Worm (Caenorhabditis elegans): ENCODE measurements around the gene snpc-3.4.
A peak's percentile ranks its signal among the peaks of the same experiment; 100 is the strongest.

snpc-3.4 gene

DNA sequence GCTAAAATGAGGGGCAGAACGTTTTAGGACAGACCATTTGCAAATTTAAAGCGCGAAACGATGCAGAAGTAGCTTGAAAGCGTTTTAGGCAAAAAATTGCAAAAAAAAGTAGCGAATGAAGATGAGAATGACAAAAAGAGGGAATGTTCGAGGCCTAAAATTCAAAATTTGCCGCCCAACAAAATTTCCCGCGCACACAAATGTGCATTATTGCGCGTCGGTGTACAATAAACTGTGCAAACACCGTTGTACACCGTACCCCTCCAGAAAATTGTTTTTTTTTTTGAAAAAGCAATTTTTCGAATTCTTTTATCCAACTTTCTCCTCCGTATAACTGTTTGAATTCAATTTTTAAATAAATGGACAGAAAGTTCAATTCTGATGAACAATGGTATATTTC lies at the start of gene snpc-3.4:
TSS of gene snpc-3.4 (plus strand) at position 237 of the 400 bp plus-strand sequence.
- peak; percentile 25 for TF ChIP-seq ceh-18 (tag; optimal IDR thresholded peaks at IDR 0.05)
- TF ChIP-seq ceh-9 (tag; optimal IDR thresholded peaks at IDR 0.05) = no peak
- peak; percentile 23 for TF ChIP-seq rnt-1 (tag; optimal IDR thresholded peaks at IDR 0.05)
- TF ChIP-seq ztf-16 (tag; optimal IDR thresholded peaks at IDR 0.05) = peak; percentile 31
- peak; percentile 73 for TF ChIP-seq nfya-1 (tag; optimal IDR thresholded peaks at IDR 0.05)
- no peak for TF ChIP-seq pha-2 (tag; optimal IDR thresholded peaks at IDR 0.05)
- TF ChIP-seq dve-1 (tag; optimal IDR thresholded peaks at IDR 0.05) = peak; percentile 8
- TF ChIP-seq pat-9 (tag; optimal IDR thresholded peaks at IDR 0.05) = no peak
- TF ChIP-seq ceh-31 (tag; optimal IDR thresholded peaks at IDR 0.05) = peak; percentile 35
- peak; percentile 45 for TF ChIP-seq unc-42 (tag; optimal IDR thresholded peaks at IDR 0.05)
- no peak for TF ChIP-seq tbx-2 (tag; optimal IDR thresholded peaks at IDR 0.05)
- no peak for TF ChIP-seq ceh-30 (tag; optimal IDR thresholded peaks at IDR 0.05)

DNA sequence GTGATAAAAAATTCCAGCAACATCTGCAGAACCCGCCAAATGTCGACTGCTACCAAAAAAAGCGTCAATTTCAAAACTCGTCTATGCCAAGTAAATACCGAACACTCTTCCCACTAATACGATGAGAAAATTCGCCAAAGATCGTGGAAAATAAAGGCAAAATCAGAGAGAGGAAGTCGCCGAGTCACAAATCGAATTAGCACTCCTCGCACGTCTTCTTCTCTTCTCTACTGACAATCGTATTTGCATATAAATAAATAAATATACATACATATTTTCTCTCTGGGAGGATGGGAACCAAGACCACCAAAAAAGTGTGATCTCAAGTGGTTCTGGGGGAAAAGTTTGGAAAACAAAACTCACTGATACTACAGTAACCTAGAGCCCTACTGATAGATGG lies 49.4 kb upstream of the snpc-3.4 start:
- TF ChIP-seq hlh-15 (tag; optimal IDR thresholded peaks at IDR 0.05) (no peak), madf-2 (tag; optimal IDR thresholded peaks at IDR 0.05) (no peak), unc-55 (GFP tag; optimal IDR thresholded peaks at IDR 0.05) (no peak), unc-42 (tag; optimal IDR thresholded peaks at IDR 0.05) (peak; percentile 89)

DNA sequence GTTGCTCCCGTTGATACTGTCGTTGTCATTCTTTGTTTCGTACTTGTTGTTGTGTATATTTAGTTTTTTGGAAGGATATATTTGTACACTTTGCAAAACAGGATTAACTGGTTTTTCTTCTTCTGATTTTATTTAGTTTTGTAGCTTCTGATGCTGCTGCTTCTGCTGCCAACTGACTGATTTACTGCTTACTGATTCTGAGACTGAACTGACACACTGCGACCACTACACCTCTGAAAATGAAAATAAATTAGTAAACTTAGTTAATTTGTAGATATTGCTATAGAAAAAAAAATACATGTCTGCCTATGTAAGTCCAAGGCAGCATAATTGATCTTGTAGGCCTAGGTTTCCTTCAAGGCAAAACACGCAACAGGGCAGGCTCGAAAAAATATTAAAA lies 47.1 kb upstream of the snpc-3.4 start, which contains the start of gene R10E9.4:
TSS of gene R10E9.4 (minus strand) at position 101 of the 400 bp plus-strand sequence.
- TF ChIP-seq nhr-11 (tag; optimal IDR thresholded peaks at IDR 0.05) (no peak), nfya-1 (tag; optimal IDR thresholded peaks at IDR 0.05) (no peak), gmeb-2 (tag; optimal IDR thresholded peaks at IDR 0.05) (no peak), sox-4 (tag; optimal IDR thresholded peaks at IDR 0.05) (no peak), ref-2 (tag; optimal IDR thresholded peaks at IDR 0.05) (no peak), hlh-8 (tag; optimal IDR thresholded peaks at IDR 0.05) (no peak), tbx-2 (tag; optimal IDR thresholded peaks at IDR 0.05) (no peak), lim-6 (tag; optimal IDR thresholded peaks at IDR 0.05) (no peak), pha-4 (tag; optimal IDR thresholded peaks at IDR 0.05) (no peak), eyg-1 (tag; optimal IDR thresholded peaks at IDR 0.05) (no peak), nhr-232 (tag; optimal IDR thresholded peaks at IDR 0.05) (no peak), elt-4 (tag; optimal IDR thresholded peaks at IDR 0.05) (no peak), unc-42 (tag; optimal IDR thresholded peaks at IDR 0.05) (no peak)

DNA sequence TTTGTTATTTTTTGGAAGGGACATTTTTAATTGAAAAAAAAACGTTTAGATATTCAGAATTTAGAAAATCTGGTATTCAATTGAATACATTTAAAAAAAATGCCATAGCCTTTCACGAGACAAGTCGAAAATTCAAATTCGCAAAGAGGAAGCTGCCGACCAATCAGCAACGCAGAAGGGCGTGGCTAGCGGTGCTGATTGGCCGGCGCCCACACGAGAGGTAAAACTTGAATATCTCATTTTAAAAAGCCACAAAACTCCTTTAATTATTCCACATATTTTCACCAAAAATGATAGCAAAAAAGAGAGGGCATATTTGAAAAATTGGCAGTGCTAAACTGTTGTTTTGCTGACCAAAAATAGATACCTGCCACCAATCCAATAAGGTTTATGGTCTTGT lies 45.3 kb upstream of the snpc-3.4 start:
- no peak for TF ChIP-seq T23F11.4 (GFP tag; optimal IDR thresholded peaks at IDR 0.05)
- TF ChIP-seq nfya-1 (tag; optimal IDR thresholded peaks at IDR 0.05) = peak; percentile 79

DNA sequence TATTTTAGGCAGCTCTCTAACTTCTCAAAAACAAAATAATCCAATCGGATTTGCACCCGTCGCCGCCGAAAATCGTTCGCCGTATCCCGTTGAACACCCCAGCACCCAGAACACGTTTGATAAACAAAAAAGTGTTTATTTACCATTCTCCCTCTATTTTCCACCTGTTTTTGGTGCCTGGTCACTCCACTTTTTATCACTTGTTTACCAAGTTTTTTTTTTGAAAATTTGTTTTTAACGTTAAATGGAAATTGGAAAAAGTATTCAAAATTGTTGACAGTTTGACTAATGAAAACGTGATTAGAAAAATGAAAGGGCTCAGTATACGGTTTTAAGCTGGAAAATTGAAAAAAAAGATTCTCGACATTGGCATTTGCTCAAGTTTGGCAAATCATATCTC lies 44.8 kb upstream of the snpc-3.4 start:
- TF ChIP-seq nhr-11 (tag; optimal IDR thresholded peaks at IDR 0.05) = no peak
- no peak for TF ChIP-seq F13H6.1 (tag; optimal IDR thresholded peaks at IDR 0.05)
- no peak for TF ChIP-seq hlh-15 (tag; optimal IDR thresholded peaks at IDR 0.05)
- TF ChIP-seq nhr-232 (tag; optimal IDR thresholded peaks at IDR 0.05) = no peak
- TF ChIP-seq ceh-19 (GFP tag; optimal IDR thresholded peaks at IDR 0.05) = no peak
- no peak for TF ChIP-seq pha-4 (tag; optimal IDR thresholded peaks at IDR 0.05)
- TF ChIP-seq ceh-31 (tag; optimal IDR thresholded peaks at IDR 0.05) = no peak
- no peak for TF ChIP-seq C08G9.2 (tag; optimal IDR thresholded peaks at IDR 0.05)

DNA sequence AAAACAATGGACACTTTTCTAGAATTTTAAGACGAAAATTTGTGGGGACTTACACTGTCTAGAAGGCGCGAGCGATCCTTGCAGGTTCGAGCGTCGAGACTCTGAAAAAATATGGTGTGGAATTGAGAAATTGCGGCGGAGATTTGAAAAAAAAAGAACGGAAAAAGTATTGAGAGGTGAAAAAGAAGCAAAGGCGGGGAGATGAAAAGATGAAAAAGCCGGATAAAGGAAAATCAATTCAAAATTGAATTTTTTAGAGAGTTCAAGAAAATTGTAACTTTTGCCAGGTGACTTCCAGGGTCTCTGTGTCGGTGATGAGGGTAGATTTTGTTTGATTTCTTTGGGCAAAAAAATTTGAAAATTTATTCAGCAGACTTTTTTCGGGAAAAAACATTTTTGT lies 43.5 kb upstream of the snpc-3.4 start, which contains the start of gene msi-1:
TSS of gene msi-1 (minus strand) at position 101 of the 400 bp plus-strand sequence.
- TF ChIP-seq hlh-15 (tag; optimal IDR thresholded peaks at IDR 0.05) (no peak), pha-2 (tag; optimal IDR thresholded peaks at IDR 0.05) (no peak), nfya-1 (tag; optimal IDR thresholded peaks at IDR 0.05) (no peak), Y22D7AL.16 (tag; optimal IDR thresholded peaks at IDR 0.05) (no peak)

DNA sequence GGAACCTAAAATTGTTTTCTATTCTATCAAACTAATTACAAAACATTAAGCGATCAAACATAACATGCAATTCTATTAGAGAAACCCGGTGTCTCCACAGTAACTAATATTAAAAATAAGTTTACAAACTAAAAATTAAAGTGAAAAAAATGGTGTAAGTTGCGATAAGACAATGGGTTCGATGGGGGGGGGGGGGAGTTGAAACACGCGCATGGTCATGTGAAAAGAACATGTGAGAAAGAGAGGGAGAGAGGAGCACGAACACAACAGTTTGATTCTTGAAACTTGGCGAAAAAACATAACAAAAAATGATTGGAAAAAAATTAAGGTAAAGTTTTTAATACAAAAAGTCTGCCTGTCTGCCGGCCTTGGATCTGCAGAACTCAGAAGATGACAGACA lies 42.8 kb upstream of the snpc-3.4 start:
- TF ChIP-seq ceh-31 (tag; optimal IDR thresholded peaks at IDR 0.05) = no peak
- TF ChIP-seq che-1 (tag; optimal IDR thresholded peaks at IDR 0.05) = no peak
- TF ChIP-seq mec-3 (tag; optimal IDR thresholded peaks at IDR 0.05; ENCODE audit: borderline replicate concordance) = no peak
- TF ChIP-seq elt-2 (tag; optimal IDR thresholded peaks at IDR 0.05) = no peak
- no peak for TF ChIP-seq pat-9 (tag; optimal IDR thresholded peaks at IDR 0.05)
